Fruit fly (Drosophila melanogaster) whole organism, embryonic: ENCODE data around the gene Socs36E.

Experiments used
- Asciz ChIP-seq: fragments of 200-800 bp; sonication (Bioruptor generic); optimal IDR thresholded peaks from 2 replicates; lab custom pipeline; 2017; ENCODE audit warnings: missing biosample characterization, mild to moderate bottlenecking, missing genetic modification characterization, missing genetic modification reagents
- CG11723 ChIP-seq: fragments of 200-800 bp; sonication (Bioruptor generic); optimal IDR thresholded peaks from 2 replicates; lab custom pipeline; 2017; ENCODE audit warnings: missing biosample characterization, mild to moderate bottlenecking, missing genetic modification characterization
- CG13287 ChIP-seq: fragments of 200-800 bp; sonication (Bioruptor generic); IDR thresholded peaks from 2 replicates; pipeline ENCODE4 v1.3.6; 2022; ENCODE audit warnings: missing biosample characterization, missing genetic modification characterization; ENCODE audit not compliant: partially characterized antibody
- CG13624 ChIP-seq: fragments of 200-800 bp; sonication (Bioruptor generic); optimal IDR thresholded peaks from 2 replicates; lab custom pipeline; 2016; ENCODE audit warnings: missing biosample characterization, missing genetic modification characterization
- CG15514 ChIP-seq: fragments of 200-800 bp; sonication (Bioruptor generic); optimal IDR thresholded peaks from 3 replicates; lab custom pipeline; 2017; ENCODE audit warnings: missing biosample characterization, missing genetic modification characterization, mild to moderate bottlenecking, moderate library complexity, missing genetic modification reagents
- CG15601 ChIP-seq: fragments of 200-800 bp; sonication (Bioruptor generic); optimal IDR thresholded peaks from 3 replicates; lab custom pipeline; 2019; ENCODE audit warnings: missing biosample characterization, mild to moderate bottlenecking, missing genetic modification characterization, moderate library complexity
- CG16863 ChIP-seq: fragments of 200-800 bp; sonication (Bioruptor generic); optimal IDR thresholded peaks from 3 replicates; lab custom pipeline; 2016; ENCODE audit warnings: missing biosample characterization, missing genetic modification characterization
- CG18599 ChIP-seq: fragments of 200-800 bp; sonication (Bioruptor generic); optimal IDR thresholded peaks from 3 replicates; lab custom pipeline; 2017; ENCODE audit warnings: missing biosample characterization, missing genetic modification characterization, mild to moderate bottlenecking, moderate library complexity, missing genetic modification reagents
- CG2889 ChIP-seq: fragments of 200-800 bp; sonication (Bioruptor generic); IDR thresholded peaks from 3 replicates; pipeline ENCODE4 v1.3.6; 2022; ENCODE audit warnings: missing biosample characterization, missing genetic modification characterization
- CG31224 ChIP-seq: fragments of 200-800 bp; sonication (Bioruptor generic); IDR thresholded peaks from 2 replicates; pipeline ENCODE4 v1.3.6; 2022; ENCODE audit warnings: missing biosample characterization, missing genetic modification characterization
- CG32772 ChIP-seq: fragments of 200-800 bp; sonication (Bioruptor generic); IDR thresholded peaks from 2 replicates; pipeline ENCODE4 v1.3.6; 2022; ENCODE audit warnings: missing biosample characterization, missing genetic modification characterization
- CG7786 ChIP-seq: fragments of 200-800 bp; sonication (Bioruptor generic); optimal IDR thresholded peaks from 2 replicates; lab custom pipeline; 2016; ENCODE audit warnings: missing biosample characterization, missing genetic modification characterization
- CG7928 ChIP-seq: fragments of 200-800 bp; sonication (Bioruptor generic); optimal IDR thresholded peaks from 2 replicates; lab custom pipeline; 2017; ENCODE audit warnings: missing biosample characterization, mild to moderate bottlenecking, missing genetic modification characterization
- CG7963 ChIP-seq: fragments of 200-800 bp; sonication (Bioruptor generic); IDR thresholded peaks from 3 replicates; pipeline ENCODE4 v1.3.6; 2022; ENCODE audit warnings: missing biosample characterization, missing genetic modification characterization; ENCODE audit not compliant: partially characterized antibody
- CG8290 ChIP-seq, 3 experiments: fragments of 200-800 bp; sonication (Bioruptor generic); optimal IDR thresholded peaks; 2 replicates each; lab custom pipeline; 2016 to 2019; ENCODE audit warnings: missing biosample characterization in 3 of 3, missing genetic modification characterization in 3 of 3, mild to moderate bottlenecking in 2 of 3, moderate library complexity in 1 of 3
- CG9817 ChIP-seq: fragments of 200-800 bp; sonication (Bioruptor generic); optimal IDR thresholded peaks from 2 replicates; lab custom pipeline; 2018; ENCODE audit warnings: missing biosample characterization, mild to moderate bottlenecking, missing genetic modification characterization, moderate library complexity
- CG9932 ChIP-seq: fragments of 200-800 bp; sonication (Bioruptor generic); IDR thresholded peaks from 2 replicates; pipeline ENCODE4 v1.3.6; 2022; ENCODE audit warnings: missing biosample characterization, missing genetic modification characterization
- CrebB ChIP-seq: fragments of 200-800 bp; sonication (Bioruptor generic); optimal IDR thresholded peaks from 3 replicates; lab custom pipeline; 2018; ENCODE audit warnings: missing biosample characterization, mild to moderate bottlenecking, missing genetic modification characterization
- D ChIP-seq, 2 experiments: fragments of 200-800 bp in 1 of 2; fragments of >200 bp in 1 of 2; sonication (Bioruptor generic) in 1 of 2; optimal IDR thresholded peaks; 2 replicates in 1 of 2; 3 replicates in 1 of 2; lab custom pipeline; 2017; ENCODE audit warnings: mild to moderate bottlenecking in 1 of 2, missing biosample characterization in 1 of 2, missing genetic modification characterization in 1 of 2, missing genetic modification reagents in 1 of 2
- Elba2 ChIP-seq: fragments of 200-800 bp; sonication (Bioruptor generic); optimal IDR thresholded peaks from 3 replicates; lab custom pipeline; 2016; ENCODE audit warnings: missing biosample characterization, missing genetic modification characterization
- Ets65A ChIP-seq: fragments of 200-800 bp; sonication (Bioruptor generic); peaks from one replicate; lab custom pipeline; 2016; ENCODE audit warnings: missing biosample characterization, missing genetic modification characterization
- Hr51 ChIP-seq, 2 experiments: fragments of 200-800 bp; sonication (Bioruptor generic); optimal IDR thresholded peaks; 2 replicates in 1 of 2; 3 replicates in 1 of 2; lab custom pipeline; 2016 to 2018; ENCODE audit warnings: missing biosample characterization in 2 of 2, missing genetic modification characterization in 2 of 2, mild to moderate bottlenecking in 1 of 2, moderate library complexity in 1 of 2
- Hsf ChIP-seq: fragments of 200-800 bp; sonication (Bioruptor generic); optimal IDR thresholded peaks from 3 replicates; lab custom pipeline; 2016; ENCODE audit warnings: missing biosample characterization, missing genetic modification characterization
- Lpt ChIP-seq: fragments of >200 bp; optimal IDR thresholded peaks from 2 replicates; lab custom pipeline; 2018; ENCODE audit warnings: missing biosample characterization, missing genetic modification characterization
- Myb ChIP-seq: fragments of 200-800 bp; sonication (Bioruptor generic); optimal IDR thresholded peaks from 2 replicates; lab custom pipeline; 2016; ENCODE audit warnings: missing biosample characterization, missing genetic modification characterization
- NC2α ChIP-seq: fragments of 200-800 bp; sonication (Bioruptor generic); optimal IDR thresholded peaks from 2 replicates; lab custom pipeline; 2016; ENCODE audit warnings: missing biosample characterization, missing genetic modification characterization
- Oaz ChIP-seq: fragments of 200-800 bp; sonication (Bioruptor generic); IDR thresholded peaks from 2 replicates; pipeline ENCODE4 v1.3.6; 2022; ENCODE audit warnings: missing biosample characterization, missing genetic modification characterization
- Sry-β ChIP-seq: fragments of 200-800 bp; sonication (Bioruptor generic); optimal IDR thresholded peaks from 2 replicates; lab custom pipeline; 2018; ENCODE audit warnings: missing biosample characterization, mild to moderate bottlenecking, missing genetic modification characterization, moderate library complexity
- Xbp1 ChIP-seq: fragments of 200-800 bp; sonication (Bioruptor generic); optimal IDR thresholded peaks from 3 replicates; lab custom pipeline; 2016; ENCODE audit warnings: missing biosample characterization, mild to moderate bottlenecking, missing genetic modification characterization
- ac ChIP-seq: fragments of 200-800 bp; sonication (Bioruptor generic); optimal IDR thresholded peaks from 3 replicates; lab custom pipeline; 2017; ENCODE audit warnings: missing biosample characterization, mild to moderate bottlenecking, missing genetic modification characterization
- dmrt99B ChIP-seq: fragments of 200-800 bp; sonication (Bioruptor generic); optimal IDR thresholded peaks from 2 replicates; lab custom pipeline; 2018; ENCODE audit warnings: missing biosample characterization, mild to moderate bottlenecking, missing genetic modification characterization, moderate library complexity
- dysf ChIP-seq: fragments of 200-800 bp; sonication (Bioruptor generic); IDR thresholded peaks from 3 replicates; pipeline ENCODE4 v1.3.6; 2022; ENCODE audit warnings: missing biosample characterization, missing genetic modification characterization
- fru ChIP-seq: fragments of >200 bp; optimal IDR thresholded peaks from 2 replicates; lab custom pipeline; 2017
- gro ChIP-seq: fragments of 200-800 bp; sonication (Bioruptor generic); optimal IDR thresholded peaks from 2 replicates; lab custom pipeline; 2016; ENCODE audit warnings: missing biosample characterization, missing genetic modification characterization
- ind ChIP-seq: fragments of 200-800 bp; sonication (Bioruptor generic); optimal IDR thresholded peaks from 3 replicates; lab custom pipeline; 2016; ENCODE audit warnings: missing biosample characterization, missing genetic modification characterization
- jumu ChIP-seq: fragments of 200-800 bp; sonication (Bioruptor generic); optimal IDR thresholded peaks from 3 replicates; lab custom pipeline; 2016; ENCODE audit warnings: missing biosample characterization, missing genetic modification characterization
- lov ChIP-seq, 2 experiments: fragments of 200-800 bp in 1 of 2; fragments of >200 bp in 1 of 2; sonication (Bioruptor generic) in 1 of 2; IDR thresholded peaks in 1 of 2; optimal IDR thresholded peaks in 1 of 2; 2 replicates in 1 of 2; 3 replicates in 1 of 2; pipeline versions ENCODE4 v1.3.6 to Lab custom; 2017 to 2022; ENCODE audit warnings: missing biosample characterization in 1 of 2, missing genetic modification characterization in 1 of 2
- pan ChIP-seq, 4 experiments: fragments of >200 bp in 3 of 4; fragments of 200-800 bp in 1 of 4; sonication (Bioruptor generic) in 1 of 4; optimal IDR thresholded peaks in 3 of 4; IDR thresholded peaks in 1 of 4; 2 replicates each; pipeline versions ENCODE4 v1.3.6 to Lab custom; 2017 to 2022; ENCODE audit warnings: missing biosample characterization in 2 of 4, missing genetic modification characterization in 2 of 4, mixed read lengths in 1 of 4
- pum ChIP-seq: fragments of 200-800 bp; sonication (Bioruptor generic); optimal IDR thresholded peaks from 2 replicates; lab custom pipeline; 2016; ENCODE audit warnings: missing biosample characterization, missing genetic modification characterization
- scrt ChIP-seq: fragments of 200-800 bp; sonication (Bioruptor generic); optimal IDR thresholded peaks from 2 replicates; lab custom pipeline; 2018; ENCODE audit warnings: missing biosample characterization, mild to moderate bottlenecking, missing genetic modification characterization, moderate library complexity
- sens ChIP-seq: fragments of 200-800 bp; sonication (Bioruptor generic); peaks from one replicate; lab custom pipeline; 2016; ENCODE audit warnings: missing biosample characterization, missing genetic modification characterization
- sima ChIP-seq: fragments of 200-800 bp; sonication (Bioruptor generic); optimal IDR thresholded peaks from 2 replicates; lab custom pipeline; 2016; ENCODE audit warnings: missing biosample characterization, missing genetic modification characterization
- sisA ChIP-seq: fragments of 200-800 bp; sonication (Bioruptor generic); IDR thresholded peaks from 2 replicates; pipeline ENCODE4 v1.3.6; 2022; ENCODE audit warnings: missing biosample characterization, missing genetic modification characterization
- slbo ChIP-seq: fragments of 200-800 bp; sonication (Bioruptor generic); IDR thresholded peaks from 2 replicates; pipeline ENCODE4 v1.3.6; 2022; ENCODE audit warnings: missing biosample characterization, missing genetic modification characterization
- sr ChIP-seq: fragments of 200-800 bp; sonication (Bioruptor generic); IDR thresholded peaks from 3 replicates; pipeline ENCODE4 v1.3.6; 2022; ENCODE audit warnings: missing biosample characterization, missing genetic modification characterization
- tll ChIP-seq, 2 experiments: fragments of 200-800 bp in 1 of 2; fragments of >200 bp in 1 of 2; sonication (Bioruptor generic) in 1 of 2; optimal IDR thresholded peaks; 2 replicates each; lab custom pipeline; 2017 to 2019; ENCODE audit warnings: missing biosample characterization in 2 of 2, missing genetic modification characterization in 2 of 2, mild to moderate bottlenecking in 1 of 2, moderate library complexity in 1 of 2

Socs36E gene

DNA sequence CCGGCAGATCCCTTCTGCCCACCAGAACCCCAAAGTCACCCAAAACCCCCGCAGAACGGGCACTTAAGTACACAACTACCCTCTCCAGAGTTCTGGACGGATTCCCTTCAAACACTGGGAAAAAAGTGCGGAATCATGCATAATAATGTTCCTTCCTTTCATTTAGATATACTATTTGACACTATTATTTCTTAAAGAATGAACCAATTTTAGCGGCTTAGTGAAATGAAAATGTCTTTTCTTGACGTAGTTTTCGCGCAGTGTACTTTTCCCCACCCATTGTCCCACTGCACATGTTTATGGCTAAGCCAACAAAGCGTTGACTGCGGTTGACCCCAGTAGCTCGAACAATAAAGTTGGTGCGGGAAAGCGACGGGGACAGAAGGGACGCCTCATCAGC is 34.5 kb upstream of the Socs36E start (continued):
- TF ChIP-seq sens (peak; percentile 71), Ets65A (GFP tag; lab: Kevin White, UChicago) (no peak), CG15514 (GFP tag; lab: Kevin White, UChicago) (peak; percentile 24), sisA (GFP tag; lab: Robert Waterston, UW) (peak; percentile 66), Elba2 (GFP tag; lab: Kevin White, UChicago) (no peak), slbo (GFP tag; lab: Robert Waterston, UW) (peak; percentile 32; the same call in 1 of the 2 replicates), ac (no peak), CG9932 (GFP tag; lab: Robert Waterston, UW) (peak; percentile 17; the same call in 1 of the 2 replicates), fru (lab: Kevin White, UChicago) (no peak), CG7786 (GFP tag; lab: Kevin White, UChicago) (peak; percentile 4), CG32772 (GFP tag; lab: Robert Waterston, UW) (0 out of 2 replicates have a peak, but pooled peaks have one; percentile 9), jumu (GFP tag; lab: Kevin White, UChicago) (peak; percentile 10), pum (GFP tag; lab: Kevin White, UChicago) (peak; percentile 3), dysf (0 out of 3 replicates have a peak, but pooled peaks have one; percentile 36), CG7928 (GFP tag; lab: Kevin White, UChicago) (no peak), Hsf (GFP tag; lab: Kevin White, UChicago) (peak; percentile 16), scrt (GFP tag; lab: Kevin White, UChicago) (peak; percentile 9), dmrt99B (peak; percentile 38), Hr51 (GFP tag; optimal IDR thresholded peaks at IDR 0.05; lab: Kevin White, UChicago) (peak in 1 of 2 experiments; percentile 27)

DNA sequence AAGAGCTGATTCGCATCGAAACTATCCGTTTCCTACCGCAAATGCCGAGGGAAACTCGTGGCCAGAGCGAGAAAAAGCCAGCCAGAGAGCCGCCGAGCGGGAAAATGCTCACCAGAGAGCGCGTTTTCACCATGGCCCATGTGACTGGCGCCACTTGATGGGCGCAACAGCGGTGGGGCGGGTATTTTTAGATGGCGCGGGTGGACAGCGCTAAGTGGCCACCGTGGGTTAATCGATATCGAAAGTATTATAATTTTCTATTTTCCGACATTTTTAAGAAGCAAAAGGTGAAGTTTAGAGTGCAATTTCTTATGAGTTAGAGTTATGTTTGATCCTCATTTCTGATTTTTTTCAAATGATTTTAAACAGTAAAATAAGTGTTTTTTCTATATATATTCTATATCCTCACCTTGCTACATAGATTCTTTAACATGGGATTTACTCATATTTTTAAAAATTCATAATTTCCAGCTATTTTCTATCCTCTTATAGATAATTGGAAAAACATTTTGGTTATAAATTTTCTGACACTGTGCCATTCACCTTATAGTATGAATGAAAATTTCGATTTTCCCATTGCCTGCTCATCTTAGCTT is 32.5 kb upstream of the Socs36E start, which contains the start of gene Ptp36E:
TSS of gene Ptp36E (minus strand) at position 360 of the 596 bp plus-strand sequence.
- no peak for TF ChIP-seq sima (GFP tag; lab: Kevin White, UChicago)
- peak; percentile 25 for TF ChIP-seq Myb (GFP tag; lab: Kevin White, UChicago)
- TF ChIP-seq CG13624 (GFP tag; lab: Kevin White, UChicago) = no peak
- no peak for TF ChIP-seq D (optimal IDR thresholded peaks at IDR 0.05; lab: Kevin White, UChicago)
- peak; percentile 76 for TF ChIP-seq D (GFP tag; optimal IDR thresholded peaks at IDR 0.05; lab: Kevin White, UChicago)
- TF ChIP-seq Asciz (GFP tag; lab: Kevin White, UChicago) = peak; percentile 75
- TF ChIP-seq Oaz = peak; percentile 59
- TF ChIP-seq CG2889 (GFP tag; lab: Robert Waterston, UW) = 0 out of 3 replicates have a peak, but pooled peaks have one; percentile 35
- peak; percentile 58 for TF ChIP-seq Xbp1 (GFP tag; lab: Kevin White, UChicago)
- TF ChIP-seq lov (optimal IDR thresholded peaks at IDR 0.05; lab: Kevin White, UChicago) = no peak
- TF ChIP-seq lov (GFP tag; IDR thresholded peaks at IDR 0.05; lab: Robert Waterston, UW) = 0 out of 3 replicates have a peak, but pooled peaks have one; percentile 36
- peak; percentile 46 for TF ChIP-seq CrebB (tag; lab: Kevin White, UChicago)
- TF ChIP-seq Sry-β (GFP tag; lab: Kevin White, UChicago) = no peak
- peak; percentile 21 for TF ChIP-seq CG16863 (GFP tag; lab: Kevin White, UChicago)
- peak in 1 of 2 experiments; percentile 83 for TF ChIP-seq Hr51 (GFP tag; optimal IDR thresholded peaks at IDR 0.05; lab: Kevin White, UChicago)
- peak; percentile 73 for TF ChIP-seq sisA (GFP tag; lab: Robert Waterston, UW)
- no peak for TF ChIP-seq pan (optimal IDR thresholded peaks at IDR 0.05; lab: Kevin White, UChicago)
- TF ChIP-seq pan (GFP tag; optimal IDR thresholded peaks at IDR 0.05 in 1 of 2, IDR thresholded peaks at IDR 0.05 in 1 of 2) = peak in 1 of 2 experiments; percentile 83
- no peak for TF ChIP-seq CG15601 (tag; lab: Kevin White, UChicago)
- TF ChIP-seq NC2α (GFP tag; lab: Kevin White, UChicago) = no peak
- TF ChIP-seq CG9817 = peak; percentile 65
- TF ChIP-seq tll (GFP tag; optimal IDR thresholded peaks at IDR 0.05; lab: Kevin White, UChicago) = no peak
- peak; percentile 82 for TF ChIP-seq CG31224 (GFP tag; lab: Robert Waterston, UW)
- no peak for TF ChIP-seq CG13287 (GFP tag; lab: Robert Waterston, UW)
- TF ChIP-seq sr = peak; percentile 50; the same call in 1 of the 3 replicates
- TF ChIP-seq CG7963 (GFP tag; lab: Robert Waterston, UW) = no peak
- peak; percentile 83 for TF ChIP-seq ind (GFP tag; lab: Kevin White, UChicago)
- TF ChIP-seq CG8290 (GFP tag; optimal IDR thresholded peaks at IDR 0.05; lab: Kevin White, UChicago) = no peak
- no peak for TF ChIP-seq CG8290 (tag; optimal IDR thresholded peaks at IDR 0.05; lab: Kevin White, UChicago)
- TF ChIP-seq CG11723 (GFP tag; lab: Kevin White, UChicago) = peak; percentile 36
- TF ChIP-seq CG18599 (GFP tag; lab: Kevin White, UChicago) = peak; percentile 95
- TF ChIP-seq gro (GFP tag; lab: Kevin White, UChicago) = no peak
- no peak for TF ChIP-seq Lpt (GFP tag; lab: Kevin White, UChicago)
